In genomic region chr2L:19201841-19202240, dm6 we compare ENCODE assay signal across 1 fruit fly cellular context.
TF ChIP-seq lines count a peak whose summit lies in the region.

No protein-coding gene starts in this region.

TF ChIP-seq in whole organism, embryonic, 481 proteins besides CTCF, POLR2A, EP300 and RAD21 (continued from another document):
- TF ChIP-seq Ssrp (tag; optimal IDR thresholded peaks at IDR 0.05; lab: Kevin White, UChicago) (no peak), Stat92E (GFP tag; optimal IDR thresholded peaks at IDR 0.05; lab: Kevin White, UChicago) (no peak), Pdp1 (GFP tag; optimal IDR thresholded peaks at IDR 0.05; lab: Kevin White, UChicago) (no peak), Ets65A (GFP tag; lab: Kevin White, UChicago) (peak; percentile 16), hkb (optimal IDR thresholded peaks at IDR 0.05; lab: Kevin White, UChicago) (no peak), hkb (GFP tag; IDR thresholded peaks at IDR 0.05; lab: Robert Waterston, UW) (peak; percentile 42; the same call in 1 of the 2 replicates), her (GFP tag; optimal IDR thresholded peaks at IDR 0.05; lab: Kevin White, UChicago) (no peak), bsh (GFP tag; optimal IDR thresholded peaks at IDR 0.05; lab: Kevin White, UChicago) (peak; percentile 4 to 57), ap (GFP tag; IDR thresholded peaks at IDR 0.05; lab: Robert Waterston, UW) (0 out of 2 replicates have a peak, but pooled peaks have one; percentile 17), bcd (GFP tag; optimal IDR thresholded peaks at IDR 0.05; lab: Kevin White, UChicago) (no peak), Fer2 (tag; optimal IDR thresholded peaks at IDR 0.05; lab: Kevin White, UChicago) (no peak), bowl (GFP tag; IDR thresholded peaks at IDR 0.05; lab: Robert Waterston, UW) (no peak), CG12071 (GFP tag; optimal IDR thresholded peaks at IDR 0.05; lab: Kevin White, UChicago) (no peak), gem (tag; optimal IDR thresholded peaks at IDR 0.05; lab: Kevin White, UChicago) (peak; percentile 20), sc (optimal IDR thresholded peaks at IDR 0.05; lab: Kevin White, UChicago) (no peak), sc (GFP tag; optimal IDR thresholded peaks at IDR 0.05; lab: Kevin White, UChicago) (no peak)
